Worm (Caenorhabditis elegans) whole organism, early embryonic: ENCODE data around the gene tmed-10.

Experiments used
- B0310.2 ChIP-seq: sonication (generic microtip); optimal IDR thresholded peaks from 2 replicates; lab custom pipeline; 2016; ENCODE audit warnings: mild to moderate bottlenecking, missing genetic modification characterization, missing compliant biosample characterization
- F13C5.2 ChIP-seq: sonication (generic microtip); optimal IDR thresholded peaks from 2 replicates; lab custom pipeline; 2017; ENCODE audit warnings: mild to moderate bottlenecking, missing genetic modification characterization, inconsistent platforms, missing compliant biosample characterization
- aly-1 ChIP-seq: sonication (generic microtip); optimal IDR thresholded peaks from 2 replicates; lab custom pipeline; 2016; ENCODE audit warnings: missing genetic modification characterization, missing compliant biosample characterization
- ama-1 ChIP-seq: fragments of 150-350 bp; optimal IDR thresholded peaks from 2 replicates; lab custom pipeline; 2014
- ceh-13 ChIP-seq: fragments of 200-800 bp; sonication (Bioruptor generic); optimal IDR thresholded peaks from 2 replicates; lab custom pipeline; 2018; ENCODE audit warnings: mild to moderate bottlenecking, missing genetic modification characterization, missing compliant biosample characterization
- ceh-36 ChIP-seq: sonication (generic microtip); optimal IDR thresholded peaks from 2 replicates; lab custom pipeline; 2016; ENCODE audit warnings: missing genetic modification characterization, inconsistent platforms, missing compliant biosample characterization
- ets-7 ChIP-seq: sonication (generic microtip); optimal IDR thresholded peaks from 2 replicates; lab custom pipeline; 2016; ENCODE audit warnings: missing genotype, missing genetic modification characterization, missing compliant biosample characterization
- flt-1 ChIP-seq: fragments of 200-800 bp; sonication (Bioruptor generic); IDR thresholded peaks from 2 replicates; pipeline ENCODE4 v1.3.6; 2022; ENCODE audit warnings: missing genetic modification characterization, missing compliant biosample characterization
- hmbx-1 ChIP-seq: sonication (generic microtip); optimal IDR thresholded peaks from 2 replicates; lab custom pipeline; 2016; ENCODE audit warnings: mild to moderate bottlenecking, missing genetic modification characterization, missing compliant biosample characterization
- hmg-4 ChIP-seq: fragments of 200-800 bp; sonication (Bioruptor generic); optimal IDR thresholded peaks from 2 replicates; lab custom pipeline; 2018; ENCODE audit warnings: mild to moderate bottlenecking, missing genetic modification characterization, missing compliant biosample characterization
- hnd-1 ChIP-seq: sonication (generic microtip); optimal IDR thresholded peaks from 2 replicates; lab custom pipeline; 2016; ENCODE audit warnings: missing genetic modification characterization, missing compliant biosample characterization
- pes-1 ChIP-seq: fragments of 200-800 bp; sonication (Bioruptor generic); IDR thresholded peaks from 2 replicates; pipeline ENCODE4 v1.3.6; 2022; ENCODE audit warnings: missing genetic modification reagents, missing genetic modification characterization, missing compliant biosample characterization
- scrt-1 ChIP-seq: fragments of 200-800 bp; sonication (Bioruptor generic); IDR thresholded peaks from 2 replicates; pipeline ENCODE4 v1.3.6; 2022; ENCODE audit warnings: missing genetic modification characterization, missing compliant biosample characterization
- sea-1 ChIP-seq: fragments of 200-800 bp; sonication (Bioruptor generic); conservative IDR thresholded peaks from 2 replicates; pipeline ENCODE4 v1.3.6; 2022; ENCODE audit warnings: missing genetic modification characterization, missing compliant biosample characterization
- tbx-11 ChIP-seq: fragments of 200-800 bp; sonication (Bioruptor generic); IDR thresholded peaks from 2 replicates; pipeline ENCODE4 v1.3.6; 2022; ENCODE audit warnings: missing genetic modification characterization, missing compliant biosample characterization
- tbx-37 ChIP-seq: fragments of 200-800 bp; sonication (Bioruptor generic); conservative IDR thresholded peaks from 2 replicates; pipeline ENCODE4 v1.3.6; 2022; ENCODE audit warnings: missing genetic modification reagents, missing genetic modification characterization, missing compliant biosample characterization
- tra-4 ChIP-seq: sonication (generic microtip); optimal IDR thresholded peaks from 2 replicates; lab custom pipeline; 2017; ENCODE audit warnings: missing genetic modification characterization, missing compliant biosample characterization

tmed-10 gene

ce11 chrV:11312904-11313303 is 13.9 kb downstream of the tmed-10 start:
- TF ChIP-seq aly-1 (tag; lab: Kevin White, UChicago) (no peak), sea-1 (GFP tag; lab: Robert Waterston, UW) (no peak), B0310.2 (tag; lab: Kevin White, UChicago) (no peak), tbx-11 (GFP tag; lab: Robert Waterston, UW) (no peak), ceh-13 (no peak), flt-1 (GFP tag; lab: Robert Waterston, UW) (no peak), ceh-36 (tag; lab: Kevin White, UChicago) (no peak), scrt-1 (GFP tag; lab: Robert Waterston, UW) (no peak), F13C5.2 (tag; lab: Kevin White, UChicago) (no peak), hmg-4 (GFP tag; lab: Kevin White, UChicago) (no peak), tbx-37 (GFP tag; lab: Robert Waterston, UW) (no peak), ama-1 (lab: Kevin White, UChicago) (no peak), hnd-1 (tag; lab: Kevin White, UChicago) (no peak), pes-1 (GFP tag; lab: Robert Waterston, UW) (no peak), hmbx-1 (tag; lab: Kevin White, UChicago) (no peak), ets-7 (tag; lab: Kevin White, UChicago) (no peak), tra-4 (tag; lab: Kevin White, UChicago) (no peak)

- TF ChIP-seq scrt-1 (GFP tag; lab: Robert Waterston, UW) = no peak
- TF ChIP-seq B0310.2 (tag; lab: Kevin White, UChicago) = no peak
- no peak for TF ChIP-seq tbx-11 (GFP tag; lab: Robert Waterston, UW)
- no peak for TF ChIP-seq sea-1 (GFP tag; lab: Robert Waterston, UW)
Observed at ce11 chrV:11311013-11311472, 15.7 kb downstream of the tmed-10 start, which contains the start of gene T03F7.7. Gene T03F7.7 (plus strand): TSS chrV:11311422.

ce11 chrV:11308915-11309314 is 17.8 kb downstream of the tmed-10 start:
- TF ChIP-seq tbx-37 (GFP tag; lab: Robert Waterston, UW) (no peak), F13C5.2 (tag; lab: Kevin White, UChicago) (no peak), aly-1 (tag; lab: Kevin White, UChicago) (no peak), ets-7 (tag; lab: Kevin White, UChicago) (no peak), hmg-4 (GFP tag; lab: Kevin White, UChicago) (no peak), hnd-1 (tag; lab: Kevin White, UChicago) (no peak)

- TF ChIP-seq hmg-4 (GFP tag; lab: Kevin White, UChicago) (no peak), sea-1 (GFP tag; lab: Robert Waterston, UW) (no peak), flt-1 (GFP tag; lab: Robert Waterston, UW) (no peak), hnd-1 (tag; lab: Kevin White, UChicago) (no peak), scrt-1 (GFP tag; lab: Robert Waterston, UW) (no peak), tra-4 (tag; lab: Kevin White, UChicago) (no peak), ceh-36 (tag; lab: Kevin White, UChicago) (no peak)
Observed at ce11 chrV:11308346-11308745, 18.4 kb downstream of the tmed-10 start, which contains the start of gene snf-11. Gene snf-11 (minus strand): TSS chrV:11308446.

- no peak for TF ChIP-seq hmg-4 (GFP tag; lab: Kevin White, UChicago)
- TF ChIP-seq ets-7 (tag; lab: Kevin White, UChicago) = no peak
- no peak for TF ChIP-seq sea-1 (GFP tag; lab: Robert Waterston, UW)
- no peak for TF ChIP-seq F13C5.2 (tag; lab: Kevin White, UChicago)
- no peak for TF ChIP-seq B0310.2 (tag; lab: Kevin White, UChicago)
- TF ChIP-seq pes-1 (GFP tag; lab: Robert Waterston, UW) = no peak
- TF ChIP-seq tbx-37 (GFP tag; lab: Robert Waterston, UW) = no peak
- no peak for TF ChIP-seq hnd-1 (tag; lab: Kevin White, UChicago)
- no peak for TF ChIP-seq aly-1 (tag; lab: Kevin White, UChicago)
- no peak for TF ChIP-seq ceh-36 (tag; lab: Kevin White, UChicago)
Observed at ce11 chrV:11307781-11308180, 19.0 kb downstream of the tmed-10 start.

- TF ChIP-seq hmg-4 (GFP tag; lab: Kevin White, UChicago) (no peak), hmbx-1 (tag; lab: Kevin White, UChicago) (no peak), tbx-37 (GFP tag; lab: Robert Waterston, UW) (no peak), tbx-11 (GFP tag; lab: Robert Waterston, UW) (no peak), F13C5.2 (tag; lab: Kevin White, UChicago) (no peak), ceh-13 (no peak), hnd-1 (tag; lab: Kevin White, UChicago) (no peak), scrt-1 (GFP tag; lab: Robert Waterston, UW) (no peak), sea-1 (GFP tag; lab: Robert Waterston, UW) (no peak), tra-4 (tag; lab: Kevin White, UChicago) (no peak), ceh-36 (tag; lab: Kevin White, UChicago) (no peak), aly-1 (tag; lab: Kevin White, UChicago) (no peak), B0310.2 (tag; lab: Kevin White, UChicago) (no peak), pes-1 (GFP tag; lab: Robert Waterston, UW) (no peak)
Observed at ce11 chrV:11304879-11305278, 21.9 kb downstream of the tmed-10 start, which contains the start of gene srh-45. Gene srh-45 (minus strand): TSS chrV:11304979.

ce11 chrV:11304200-11304599 is 22.6 kb downstream of the tmed-10 start:
- TF ChIP-seq B0310.2 (tag; lab: Kevin White, UChicago) (no peak), flt-1 (GFP tag; lab: Robert Waterston, UW) (no peak), hnd-1 (tag; lab: Kevin White, UChicago) (no peak), tra-4 (tag; lab: Kevin White, UChicago) (no peak), scrt-1 (GFP tag; lab: Robert Waterston, UW) (no peak), ets-7 (tag; lab: Kevin White, UChicago) (no peak), hmg-4 (GFP tag; lab: Kevin White, UChicago) (no peak), F13C5.2 (tag; lab: Kevin White, UChicago) (no peak), tbx-37 (GFP tag; lab: Robert Waterston, UW) (no peak), hmbx-1 (tag; lab: Kevin White, UChicago) (no peak), tbx-11 (GFP tag; lab: Robert Waterston, UW) (no peak), ceh-13 (no peak), pes-1 (GFP tag; lab: Robert Waterston, UW) (no peak), sea-1 (GFP tag; lab: Robert Waterston, UW) (no peak), ceh-36 (tag; lab: Kevin White, UChicago) (no peak)
